Worm (Caenorhabditis elegans): ENCODE results near the gene jmjd-4.
A peak's percentile ranks its signal among the peaks of the same experiment; 100 is the strongest.

jmjd-4 gene

DNA sequence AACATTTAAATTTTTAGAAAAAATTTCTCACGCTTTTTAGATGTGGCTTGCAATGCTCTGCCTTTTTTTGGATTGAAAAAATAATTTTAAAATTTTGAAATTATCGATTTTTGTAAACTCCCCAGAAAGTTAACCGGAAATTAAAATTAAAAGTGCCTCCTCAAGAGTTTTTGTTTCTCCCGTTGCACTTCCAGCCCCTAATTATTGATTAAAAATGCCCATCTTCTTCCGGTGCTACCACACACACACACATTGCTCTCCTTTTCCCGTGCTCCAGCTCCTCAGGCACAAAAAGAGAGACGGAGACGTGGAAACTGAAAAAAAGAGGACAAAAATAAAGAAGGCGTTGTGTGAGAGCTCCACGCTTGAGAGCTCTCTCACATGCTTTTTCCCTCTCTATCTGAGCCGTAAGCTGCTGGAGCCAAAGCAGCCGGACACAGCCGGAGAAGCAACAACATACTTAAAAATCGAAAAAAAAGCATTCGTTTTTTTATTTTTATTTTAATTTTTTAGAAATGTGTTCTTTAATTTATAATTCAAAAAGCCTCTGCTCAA lies 33.6 kb upstream of the jmjd-4 start:
- TF ChIP-seq ama-1 (optimal IDR thresholded peaks at IDR 0.05) (no peak), hmbx-1 (tag; optimal IDR thresholded peaks at IDR 0.05) (no peak), sea-1 (GFP tag; conservative IDR thresholded peaks at IDR 0.05) (0 out of 2 replicates have a peak, but pooled peaks have one; percentile 30)

DNA sequence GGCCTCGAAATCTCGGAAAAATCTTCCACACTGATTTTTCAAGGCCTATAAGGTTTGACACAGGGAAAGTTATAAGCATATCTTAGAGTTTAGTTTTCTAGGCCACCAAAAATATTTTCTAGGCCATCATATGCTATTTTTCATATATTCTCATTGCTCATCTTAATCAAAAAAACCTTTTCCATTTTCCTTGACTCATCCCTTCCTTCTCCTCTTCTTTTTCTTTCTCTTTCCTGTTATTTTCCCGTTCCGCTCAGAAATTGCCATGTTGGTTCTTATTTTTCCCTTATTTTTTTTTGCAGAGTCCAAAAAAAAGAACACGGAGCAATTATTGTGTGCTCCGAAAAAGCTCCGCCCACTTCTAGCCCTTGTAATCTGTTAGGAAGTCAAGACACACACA lies 30.8 kb upstream of the jmjd-4 start, which contains the start of gene tbc-8:
TSS of gene tbc-8 (plus strand) at position 301 of the 400 bp plus-strand sequence.
- no peak for TF ChIP-seq ceh-13 (GFP tag; optimal IDR thresholded peaks at IDR 0.05)
- no peak for TF ChIP-seq ets-7 (tag; optimal IDR thresholded peaks at IDR 0.05)
- TF ChIP-seq ceh-36 (tag; optimal IDR thresholded peaks at IDR 0.05) = no peak
- no peak for TF ChIP-seq scrt-1 (GFP tag; IDR thresholded peaks at IDR 0.05)
- no peak for TF ChIP-seq flt-1 (GFP tag; IDR thresholded peaks at IDR 0.05)
- no peak for TF ChIP-seq hmbx-1 (tag; optimal IDR thresholded peaks at IDR 0.05)

DNA sequence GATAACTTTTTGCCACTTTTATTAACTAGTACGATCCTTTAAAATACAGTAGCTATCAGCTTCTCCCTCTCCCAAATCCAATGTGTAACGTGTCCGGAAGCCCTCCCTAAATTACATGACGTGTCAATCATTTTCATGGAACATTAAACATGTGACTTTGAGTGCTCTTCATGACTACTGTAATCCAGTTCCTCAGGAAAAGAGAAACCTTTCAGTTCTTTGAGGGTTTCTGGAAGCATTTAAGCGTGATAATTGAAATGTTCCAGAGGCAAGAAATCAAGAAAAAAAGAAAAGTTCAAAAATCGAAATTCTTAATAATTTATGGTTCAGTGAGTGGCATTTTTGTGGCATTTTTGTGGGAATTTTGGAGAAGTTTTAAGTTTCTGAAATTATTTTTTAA lies 29.1 kb upstream of the jmjd-4 start:
- TF ChIP-seq ama-1 (optimal IDR thresholded peaks at IDR 0.05) (no peak), hmbx-1 (tag; optimal IDR thresholded peaks at IDR 0.05) (no peak), tbx-11 (GFP tag; IDR thresholded peaks at IDR 0.05) (no peak), hnd-1 (tag; optimal IDR thresholded peaks at IDR 0.05) (no peak)

DNA sequence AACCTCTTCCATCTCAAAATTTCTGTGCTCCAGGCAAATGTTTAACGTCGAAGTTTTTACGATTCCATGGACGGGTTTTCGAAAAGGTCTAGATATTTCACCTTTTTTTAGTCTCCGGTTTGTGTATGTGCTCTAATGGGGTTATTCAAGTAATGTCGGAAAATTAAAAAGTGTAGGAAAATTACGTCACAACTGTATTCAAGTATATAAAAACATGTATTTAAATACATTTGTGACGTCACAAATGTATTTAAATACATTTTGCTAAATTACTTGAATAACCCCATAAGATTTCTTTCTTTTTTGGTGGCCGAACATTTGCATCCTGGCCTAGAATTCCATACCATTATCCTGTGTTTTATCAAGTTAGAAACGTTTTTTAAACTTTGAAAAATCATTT lies 27.6 kb upstream of the jmjd-4 start:
- TF ChIP-seq tra-4 (tag; optimal IDR thresholded peaks at IDR 0.05) (no peak), hmbx-1 (tag; optimal IDR thresholded peaks at IDR 0.05) (no peak), ceh-13 (GFP tag; optimal IDR thresholded peaks at IDR 0.05) (no peak), ets-7 (tag; optimal IDR thresholded peaks at IDR 0.05) (no peak), tbx-37 (GFP tag; conservative IDR thresholded peaks at IDR 0.05) (no peak), ceh-36 (tag; optimal IDR thresholded peaks at IDR 0.05) (no peak), ama-1 (optimal IDR thresholded peaks at IDR 0.05) (no peak), sea-1 (GFP tag; conservative IDR thresholded peaks at IDR 0.05) (no peak), hmg-4 (GFP tag; optimal IDR thresholded peaks at IDR 0.05) (no peak), scrt-1 (GFP tag; IDR thresholded peaks at IDR 0.05) (no peak), pes-1 (GFP tag; IDR thresholded peaks at IDR 0.05) (no peak), B0310.2 (tag; optimal IDR thresholded peaks at IDR 0.05) (no peak)

DNA sequence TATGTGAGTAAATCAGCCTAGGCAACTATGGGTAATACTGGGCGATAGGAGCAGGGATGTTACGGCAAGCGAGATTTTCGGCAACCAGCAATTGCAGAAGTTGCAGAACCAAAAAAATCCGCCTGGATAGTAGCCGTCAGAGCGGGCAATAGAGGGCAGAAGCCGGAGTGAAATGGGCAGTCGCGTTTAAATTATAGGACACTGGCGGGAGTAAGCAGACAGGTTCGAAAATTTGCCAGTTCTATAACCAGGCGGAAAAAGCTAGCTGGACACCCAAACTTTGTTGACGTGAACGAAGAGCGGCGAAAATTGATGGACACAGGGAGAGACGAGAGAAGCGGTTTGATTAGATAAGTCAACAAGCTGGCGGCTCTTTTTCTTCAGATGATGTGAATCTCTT lies 26.1 kb upstream of the jmjd-4 start:
- TF ChIP-seq ceh-13 (GFP tag; optimal IDR thresholded peaks at IDR 0.05) = no peak
- no peak for TF ChIP-seq hmbx-1 (tag; optimal IDR thresholded peaks at IDR 0.05)
- TF ChIP-seq B0310.2 (tag; optimal IDR thresholded peaks at IDR 0.05) = no peak
- TF ChIP-seq ceh-36 (tag; optimal IDR thresholded peaks at IDR 0.05) = no peak
- TF ChIP-seq sea-1 (GFP tag; conservative IDR thresholded peaks at IDR 0.05) = no peak
- TF ChIP-seq tbx-11 (GFP tag; IDR thresholded peaks at IDR 0.05) = no peak
- no peak for TF ChIP-seq tra-4 (tag; optimal IDR thresholded peaks at IDR 0.05)
- TF ChIP-seq hmg-4 (GFP tag; optimal IDR thresholded peaks at IDR 0.05) = no peak
- no peak for TF ChIP-seq hnd-1 (tag; optimal IDR thresholded peaks at IDR 0.05)
- no peak for TF ChIP-seq scrt-1 (GFP tag; IDR thresholded peaks at IDR 0.05)
- no peak for TF ChIP-seq flt-1 (GFP tag; IDR thresholded peaks at IDR 0.05)
- TF ChIP-seq aly-1 (tag; optimal IDR thresholded peaks at IDR 0.05) = no peak
- no peak for TF ChIP-seq tbx-37 (GFP tag; conservative IDR thresholded peaks at IDR 0.05)
- no peak for TF ChIP-seq F13C5.2 (tag; optimal IDR thresholded peaks at IDR 0.05)
- no peak for TF ChIP-seq ets-7 (tag; optimal IDR thresholded peaks at IDR 0.05)
- TF ChIP-seq ama-1 (optimal IDR thresholded peaks at IDR 0.05) = no peak
- TF ChIP-seq pes-1 (GFP tag; IDR thresholded peaks at IDR 0.05) = no peak

DNA sequence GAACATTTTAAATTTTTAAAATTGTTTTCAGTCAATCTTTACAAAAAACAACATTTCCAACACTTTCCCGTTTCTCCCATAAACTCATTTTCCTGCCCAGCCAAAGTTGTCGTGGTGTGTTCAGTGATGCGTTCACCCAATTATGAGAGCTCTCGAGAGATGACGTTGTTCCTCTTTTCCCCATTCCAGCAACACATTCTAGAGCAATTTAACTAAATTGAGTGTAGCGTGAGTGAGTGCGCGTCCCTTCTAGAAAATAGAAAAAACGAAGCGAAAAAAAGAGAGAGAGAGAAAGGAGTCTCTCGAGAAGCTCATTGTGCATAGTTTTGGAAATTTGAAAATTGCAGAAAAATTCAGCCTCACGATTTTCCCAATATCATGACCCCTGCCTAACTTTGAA lies 24.9 kb upstream of the jmjd-4 start:
- TF ChIP-seq scrt-1 (GFP tag; IDR thresholded peaks at IDR 0.05) (no peak), F13C5.2 (tag; optimal IDR thresholded peaks at IDR 0.05) (no peak), tbx-37 (GFP tag; conservative IDR thresholded peaks at IDR 0.05) (no peak), hnd-1 (tag; optimal IDR thresholded peaks at IDR 0.05) (no peak), sea-1 (GFP tag; conservative IDR thresholded peaks at IDR 0.05) (no peak), tra-4 (tag; optimal IDR thresholded peaks at IDR 0.05) (no peak)

DNA sequence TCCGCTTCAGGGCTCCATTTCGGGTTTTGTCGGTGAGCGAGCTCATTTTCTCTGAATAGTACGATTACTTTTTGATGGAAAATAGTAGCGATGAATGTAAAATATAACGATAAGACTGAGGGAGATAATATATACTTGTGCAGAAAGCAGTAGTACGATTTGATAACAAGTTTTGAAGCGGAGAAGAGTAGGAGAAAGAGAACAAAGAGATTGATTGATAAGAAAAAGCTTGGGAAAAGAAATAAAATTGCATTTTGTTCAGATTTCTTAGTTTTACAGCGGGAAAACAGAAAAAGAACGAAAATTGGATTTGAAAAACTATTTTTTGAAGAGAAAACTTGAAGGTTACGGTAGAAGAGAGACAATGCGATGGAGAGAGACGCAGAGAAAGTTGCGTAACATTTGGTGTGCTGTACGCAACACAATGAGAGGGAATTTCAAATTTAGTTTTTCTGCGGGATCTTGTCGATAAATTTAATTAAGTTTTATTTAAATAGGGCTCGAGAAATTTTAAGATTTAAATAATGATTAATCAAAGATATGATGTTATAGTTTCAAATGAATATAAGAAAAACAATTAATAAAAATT lies 23.9 kb upstream of the jmjd-4 start, which contains the start of gene umps-1:
TSS of gene umps-1 (minus strand) at position 51 of the 589 bp plus-strand sequence.
- TF ChIP-seq hmg-4 (GFP tag; optimal IDR thresholded peaks at IDR 0.05) (no peak), aly-1 (tag; optimal IDR thresholded peaks at IDR 0.05) (no peak), tra-4 (tag; optimal IDR thresholded peaks at IDR 0.05) (no peak), ceh-13 (GFP tag; optimal IDR thresholded peaks at IDR 0.05) (no peak), ets-7 (tag; optimal IDR thresholded peaks at IDR 0.05) (no peak), ama-1 (optimal IDR thresholded peaks at IDR 0.05) (no peak), ceh-36 (tag; optimal IDR thresholded peaks at IDR 0.05) (no peak), pes-1 (GFP tag; IDR thresholded peaks at IDR 0.05) (no peak), B0310.2 (tag; optimal IDR thresholded peaks at IDR 0.05) (no peak), hnd-1 (tag; optimal IDR thresholded peaks at IDR 0.05) (no peak), tbx-37 (GFP tag; conservative IDR thresholded peaks at IDR 0.05) (no peak), scrt-1 (GFP tag; IDR thresholded peaks at IDR 0.05) (no peak)

DNA sequence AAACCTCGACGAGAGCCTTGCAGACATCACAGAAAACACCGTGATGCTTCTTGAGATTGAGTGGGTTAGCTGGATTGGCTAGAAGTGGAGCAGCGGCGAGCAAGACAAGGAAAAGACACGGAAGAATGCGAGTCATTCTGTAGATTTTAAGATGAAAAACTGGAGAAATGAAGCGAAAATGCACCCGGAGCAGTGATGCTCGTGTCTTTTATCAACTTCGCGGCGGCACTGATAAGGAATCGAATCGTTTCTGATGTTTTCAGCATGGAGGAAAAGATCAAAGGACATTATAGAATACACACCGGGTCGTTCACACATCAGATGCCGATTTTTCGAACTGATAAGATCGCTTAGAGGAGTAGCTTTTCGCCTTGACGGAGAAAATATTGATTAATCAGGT lies 21.6 kb upstream of the jmjd-4 start, which contains the start of gene spp-1:
TSS of gene spp-1 (minus strand) at position 287 of the 400 bp plus-strand sequence.
- TF ChIP-seq B0310.2 (tag; optimal IDR thresholded peaks at IDR 0.05) = no peak
- no peak for TF ChIP-seq flt-1 (GFP tag; IDR thresholded peaks at IDR 0.05)
- TF ChIP-seq pes-1 (GFP tag; IDR thresholded peaks at IDR 0.05) = no peak
- no peak for TF ChIP-seq F13C5.2 (tag; optimal IDR thresholded peaks at IDR 0.05)
- TF ChIP-seq tbx-11 (GFP tag; IDR thresholded peaks at IDR 0.05) = no peak
- no peak for TF ChIP-seq tbx-37 (GFP tag; conservative IDR thresholded peaks at IDR 0.05)
- no peak for TF ChIP-seq hmg-4 (GFP tag; optimal IDR thresholded peaks at IDR 0.05)
- TF ChIP-seq ets-7 (tag; optimal IDR thresholded peaks at IDR 0.05) = no peak
- no peak for TF ChIP-seq tra-4 (tag; optimal IDR thresholded peaks at IDR 0.05)
- no peak for TF ChIP-seq ceh-13 (GFP tag; optimal IDR thresholded peaks at IDR 0.05)
- TF ChIP-seq aly-1 (tag; optimal IDR thresholded peaks at IDR 0.05) = no peak
- TF ChIP-seq sea-1 (GFP tag; conservative IDR thresholded peaks at IDR 0.05) = no peak
- no peak for TF ChIP-seq hmbx-1 (tag; optimal IDR thresholded peaks at IDR 0.05)

Data from whole organism, early embryonic.